Worm (Caenorhabditis elegans) whole organism, L4/young adult: ENCODE data around the gene clec-147.

Experiments
- dao-5 ChIP-seq: sonication (generic microtip); optimal IDR thresholded peaks from 2 replicates; lab custom pipeline; 2016; ENCODE audit warnings: missing genotype, missing genetic modification characterization, moderate library complexity, missing compliant biosample characterization
- him-1 ChIP-seq: sonication (generic microtip); optimal IDR thresholded peaks from 2 replicates; lab custom pipeline; 2016; ENCODE audit warnings: missing genotype, missing genetic modification reagents, missing genetic modification characterization, missing compliant biosample characterization

DNA sequence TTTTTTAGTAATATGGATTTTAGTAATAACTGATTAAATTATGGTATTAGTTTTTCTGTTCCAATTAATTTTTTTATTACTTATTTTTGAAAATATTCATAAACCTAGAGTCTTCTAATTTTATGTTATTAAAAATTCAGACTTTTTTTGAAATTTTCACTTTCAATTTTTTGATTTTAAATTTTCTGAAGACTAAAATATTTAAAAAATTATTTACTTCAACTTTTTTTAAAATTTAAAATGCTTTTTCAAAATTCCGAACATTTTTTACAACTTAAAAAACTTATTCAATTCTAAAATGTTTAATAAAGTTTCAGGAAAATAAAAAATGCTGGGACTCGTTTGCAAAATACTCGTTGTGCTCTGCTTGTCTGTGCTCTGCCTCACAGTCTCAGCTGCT lies 13.0 kb upstream of the clec-147 start, which contains the start of gene nlp-41:
- no peak for TF ChIP-seq dao-5 (tag; lab: Kevin White, UChicago)
- TF ChIP-seq him-1, result no peak
